Worm (Caenorhabditis elegans) whole organism, L1 larva: Measurements from ENCODE around the gene dos-3.

ENCODE experiments used
- ces-1 ChIP-seq: fragments of 150-350 bp; optimal IDR thresholded peaks from 2 replicates; lab custom pipeline; 2014; ENCODE audit warnings: missing biosample characterization, missing genetic modification reagents, missing genetic modification characterization
- egl-13 ChIP-seq: sonication (generic microtip); optimal IDR thresholded peaks from 2 replicates; lab custom pipeline; 2016; ENCODE audit warnings: missing genotype, missing genetic modification reagents, missing genetic modification characterization, missing compliant biosample characterization
- mdl-1 ChIP-seq, 2 experiments: fragments of 150-350 bp; optimal IDR thresholded peaks; 2 replicates each; lab custom pipeline; 2014 to 2017; ENCODE audit warnings: missing biosample characterization in 2 of 2, missing genetic modification characterization in 2 of 2, inconsistent platforms in 1 of 2
- skn-1 ChIP-seq: fragments of 150-350 bp; optimal IDR thresholded peaks from 2 replicates; lab custom pipeline; 2014; ENCODE audit warnings: missing biosample characterization, missing genetic modification characterization
- snpc-4 ChIP-seq: fragments of 150-350 bp; optimal IDR thresholded peaks from 2 replicates; lab custom pipeline; 2014; ENCODE audit warnings: missing biosample characterization, missing genetic modification characterization
- unc-30 ChIP-seq: sonication (generic microtip); optimal IDR thresholded peaks from 2 replicates; lab custom pipeline; 2017; ENCODE audit warnings: missing biosample characterization, missing genetic modification characterization

DNA sequence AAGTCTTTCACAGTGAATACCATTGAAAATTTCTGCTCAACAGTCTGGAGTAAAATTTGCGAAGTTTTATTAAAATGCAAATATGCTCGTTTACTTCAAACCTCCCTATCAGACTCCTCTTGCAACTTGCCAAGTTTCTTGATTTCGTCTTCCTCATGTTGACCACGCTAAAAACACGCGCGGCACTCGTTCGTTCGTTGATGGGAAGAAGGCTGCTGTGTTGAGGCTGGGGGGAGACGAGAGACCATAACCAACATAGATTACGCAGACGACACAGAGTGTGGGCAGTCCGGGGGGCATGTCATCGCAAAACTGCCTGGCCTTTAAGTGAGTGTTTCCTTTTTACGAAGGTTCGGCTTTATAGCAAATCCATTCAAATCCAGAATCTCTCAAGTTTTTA, 4.6 kb upstream of the dos-3 start:
- no peak for TF ChIP-seq snpc-4 (tag; lab: Kevin White, UChicago)
- no peak for TF ChIP-seq ces-1 (GFP tag; lab: Kevin White, UChicago)
- peak; percentile 8 for TF ChIP-seq skn-1
- TF ChIP-seq egl-13 (tag; lab: Kevin White, UChicago): no peak
- no peak for TF ChIP-seq unc-30 (tag; lab: Kevin White, UChicago)
- TF ChIP-seq mdl-1 (tag; optimal IDR thresholded peaks at IDR 0.05; lab: Kevin White, UChicago): peak in 1 of 2 experiments; percentile 59
